Worm (Caenorhabditis elegans) whole organism, L4 larva: ENCODE measurements around the gene M176.16.

Experiments
- F26F4.8 ChIP-seq: fragments of 200-800 bp; sonication (Bioruptor generic); conservative IDR thresholded peaks from 2 replicates; pipeline ENCODE4 v1.3.6; 2022; ENCODE audit warnings: missing genetic modification characterization, missing compliant biosample characterization
- aha-1 ChIP-seq: fragments of 150-350 bp; peaks from one replicate; lab custom pipeline; 2014; ENCODE audit warnings: missing biosample characterization, missing genetic modification characterization
- daf-12 ChIP-seq: fragments of 150-350 bp; optimal IDR thresholded peaks from 2 replicates; lab custom pipeline; 2014; ENCODE audit warnings: missing biosample characterization, missing genetic modification reagents, missing genetic modification characterization
- mep-1 ChIP-seq: fragments of 150-350 bp; sonication (generic microtip); optimal IDR thresholded peaks from 3 replicates; lab custom pipeline; 2014; ENCODE audit warnings: missing biosample characterization, missing genetic modification characterization
- nhr-11 ChIP-seq: fragments of 150-350 bp; optimal IDR thresholded peaks from 2 replicates; lab custom pipeline; 2014; ENCODE audit warnings: missing biosample characterization, missing genetic modification characterization
- nhr-237 ChIP-seq: sonication (generic microtip); optimal IDR thresholded peaks from 2 replicates; lab custom pipeline; 2017; ENCODE audit warnings: missing biosample characterization, missing genetic modification characterization
- nhr-76 ChIP-seq: fragments of 150-350 bp; optimal IDR thresholded peaks from 2 replicates; lab custom pipeline; 2014; ENCODE audit warnings: missing biosample characterization, missing genetic modification characterization
- pha-4 ChIP-seq, 2 experiments: fragments of 150-350 bp in 1 of 2; fragments of 200-800 bp in 1 of 2; sonication (Bioruptor generic) in 1 of 2; IDR thresholded peaks in 1 of 2; optimal IDR thresholded peaks in 1 of 2; 2 replicates each; pipeline versions ENCODE4 v1.3.6 to Lab custom; 2014 to 2022; ENCODE audit warnings: missing genetic modification characterization in 2 of 2, missing genetic modification reagents in 2 of 2, missing biosample characterization in 1 of 2, missing compliant biosample characterization in 1 of 2
- spr-1 ChIP-seq: sonication (generic microtip); optimal IDR thresholded peaks from 2 replicates; lab custom pipeline; 2016; ENCODE audit warnings: mild to moderate bottlenecking, missing genetic modification characterization, missing compliant biosample characterization
- unc-62 ChIP-seq, 3 experiments: fragments of 150-350 bp in 1 of 3; sonication (generic microtip); optimal IDR thresholded peaks in 2 of 3; peaks in 1 of 3; 1 replicate in 1 of 3; 2 replicates in 2 of 3; lab custom pipeline; 2014 to 2017; ENCODE audit warnings: missing biosample characterization in 3 of 3, missing genetic modification characterization in 3 of 3, missing genetic modification reagents in 3 of 3, missing genotype in 1 of 3

DNA sequence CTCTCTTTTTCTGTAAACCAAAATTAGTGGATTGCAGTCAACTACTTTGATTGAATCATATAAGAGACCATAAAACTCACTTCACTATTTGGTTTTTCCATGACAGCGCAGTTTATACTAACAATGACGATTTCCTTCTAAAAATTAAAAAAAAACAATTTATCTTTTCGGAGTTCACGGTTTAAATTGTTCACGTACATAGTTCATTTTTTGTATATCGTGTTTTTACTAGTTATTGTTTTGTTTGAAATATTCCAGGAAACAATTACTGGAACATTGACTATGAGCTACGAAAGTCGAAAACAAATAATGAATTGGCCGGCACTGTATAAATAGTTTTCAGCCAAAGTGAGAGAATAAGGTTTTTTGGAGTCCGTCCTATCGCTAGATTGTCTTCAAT, 25.6 kb upstream of the M176.16 start, which contains the start of gene lido-17:
- TF ChIP-seq aha-1 (tag; lab: Kevin White, UChicago) = no peak
- no peak for TF ChIP-seq unc-62 (GFP tag; optimal IDR thresholded peaks at IDR 0.05 in 1 of 2; lab: Kevin White, UChicago)
- TF ChIP-seq unc-62 (tag; optimal IDR thresholded peaks at IDR 0.05; lab: Kevin White, UChicago) = no peak
- no peak for TF ChIP-seq pha-4 (GFP tag; IDR thresholded peaks at IDR 0.05; lab: Robert Waterston, UW)
- no peak for TF ChIP-seq pha-4 (tag; optimal IDR thresholded peaks at IDR 0.05; lab: Kevin White, UChicago)
- no peak for TF ChIP-seq nhr-11
- no peak for TF ChIP-seq daf-12 (tag; lab: Kevin White, UChicago)
- no peak for TF ChIP-seq nhr-76
- no peak for TF ChIP-seq F26F4.8
- TF ChIP-seq spr-1 (tag; lab: Kevin White, UChicago) = no peak
- no peak for TF ChIP-seq mep-1 (tag; lab: Kevin White, UChicago)
- no peak for TF ChIP-seq nhr-237 (tag; lab: Kevin White, UChicago)
